Worm (Caenorhabditis elegans) whole organism, L3 larva: ENCODE measurements around the gene C25E10.13.

Experiments used
- aly-2 ChIP-seq: fragments of 150-350 bp; optimal IDR thresholded peaks from 2 replicates; lab custom pipeline; 2014; ENCODE audit warnings: missing biosample characterization, missing genetic modification characterization
- ama-1 ChIP-seq: fragments of 150-350 bp; optimal IDR thresholded peaks from 2 replicates; lab custom pipeline; 2018
- ceh-16 ChIP-seq: sonication (generic microtip); optimal IDR thresholded peaks from 2 replicates; lab custom pipeline; 2017; ENCODE audit warnings: missing biosample characterization, missing genetic modification characterization
- ceh-28 ChIP-seq: fragments of 150-350 bp; optimal IDR thresholded peaks from 2 replicates; lab custom pipeline; 2014; ENCODE audit warnings: missing biosample characterization, missing genetic modification reagents, missing genetic modification characterization
- egl-27 ChIP-seq: sonication (generic microtip); optimal IDR thresholded peaks from 4 replicates; lab custom pipeline; 2017; ENCODE audit warnings: missing biosample characterization, missing genetic modification reagents, missing genetic modification characterization
- egl-5 ChIP-seq: fragments of 150-350 bp; optimal IDR thresholded peaks from 2 replicates; lab custom pipeline; 2017; ENCODE audit warnings: missing biosample characterization, missing genetic modification reagents, missing genetic modification characterization, inconsistent platforms
- elt-1 ChIP-seq: fragments of 150-350 bp; optimal IDR thresholded peaks from 2 replicates; lab custom pipeline; 2014; ENCODE audit warnings: missing biosample characterization, missing genetic modification characterization
- elt-2 ChIP-seq: sonication (generic microtip); optimal IDR thresholded peaks from 2 replicates; lab custom pipeline; 2016; ENCODE audit warnings: missing genetic modification reagents, mild to moderate bottlenecking, missing genetic modification characterization, missing compliant biosample characterization
- elt-3 ChIP-seq, 3 experiments: fragments of 150-350 bp in 1 of 3; sonication (generic microtip) in 2 of 3; optimal IDR thresholded peaks; 2 replicates in 2 of 3; 4 replicates in 1 of 3; lab custom pipeline; 2014 to 2017; ENCODE audit warnings: missing biosample characterization in 3 of 3, missing genetic modification characterization in 3 of 3
- fkh-10 ChIP-seq: sonication (generic microtip); optimal IDR thresholded peaks from 2 replicates; lab custom pipeline; 2017; ENCODE audit warnings: missing biosample characterization, missing genetic modification reagents, missing genetic modification characterization
- fkh-2 ChIP-seq: fragments of 150-350 bp; optimal IDR thresholded peaks from 2 replicates; lab custom pipeline; 2014; ENCODE audit warnings: missing biosample characterization, missing genetic modification reagents, missing genetic modification characterization
- fos-1 ChIP-seq: fragments of 150-350 bp; optimal IDR thresholded peaks from 2 replicates; lab custom pipeline; 2014; ENCODE audit warnings: missing biosample characterization, missing genetic modification characterization
- hmg-11 ChIP-seq: sonication (generic microtip); optimal IDR thresholded peaks from 2 replicates; lab custom pipeline; 2016; ENCODE audit warnings: missing genetic modification characterization, missing compliant biosample characterization
- lin-15B ChIP-seq: fragments of 150-350 bp; optimal IDR thresholded peaks from 2 replicates; lab custom pipeline; 2014; ENCODE audit warnings: missing biosample characterization, missing genetic modification characterization
- lin-39 ChIP-seq: fragments of 150-350 bp; optimal IDR thresholded peaks from 2 replicates; lab custom pipeline; 2018; ENCODE audit warnings: missing biosample characterization, missing genetic modification reagents, missing genetic modification characterization
- lsy-12 ChIP-seq: sonication (generic microtip); optimal IDR thresholded peaks from 2 replicates; lab custom pipeline; 2016; ENCODE audit warnings: mild to moderate bottlenecking, missing genetic modification characterization, missing compliant biosample characterization
- mdl-1 ChIP-seq: fragments of 150-350 bp; optimal IDR thresholded peaks from 2 replicates; lab custom pipeline; 2014; ENCODE audit warnings: missing biosample characterization, missing genetic modification characterization
- mml-1 ChIP-seq: fragments of 150-350 bp; sonication (generic microtip); optimal IDR thresholded peaks from 3 replicates; lab custom pipeline; 2014; ENCODE audit warnings: missing biosample characterization, missing genetic modification characterization
- nhr-237 ChIP-seq: fragments of 150-350 bp; optimal IDR thresholded peaks from 2 replicates; lab custom pipeline; 2014; ENCODE audit warnings: missing biosample characterization, missing genetic modification characterization
- nhr-25 ChIP-seq: sonication (generic microtip); optimal IDR thresholded peaks from 2 replicates; lab custom pipeline; 2017; ENCODE audit warnings: missing biosample characterization, missing genetic modification characterization
- nhr-28 ChIP-seq: fragments of 150-350 bp; optimal IDR thresholded peaks from 2 replicates; lab custom pipeline; 2014; ENCODE audit warnings: missing biosample characterization, missing genetic modification characterization
- nhr-43 ChIP-seq: sonication (generic microtip); optimal IDR thresholded peaks from 2 replicates; lab custom pipeline; 2016; ENCODE audit warnings: mild to moderate bottlenecking, missing genetic modification characterization, missing compliant biosample characterization; ENCODE audit not compliant: poor library complexity, severe bottlenecking
- nhr-67 ChIP-seq: fragments of 150-350 bp; optimal IDR thresholded peaks from 2 replicates; lab custom pipeline; 2014; ENCODE audit warnings: missing biosample characterization, missing genetic modification characterization
- nhr-76 ChIP-seq: fragments of 150-350 bp; sonication (generic microtip); optimal IDR thresholded peaks from 5 replicates; lab custom pipeline; 2014; ENCODE audit warnings: missing biosample characterization, missing genetic modification characterization
- pha-4 ChIP-seq: fragments of 150-350 bp; optimal IDR thresholded peaks from 2 replicates; lab custom pipeline; 2014; ENCODE audit warnings: missing biosample characterization, missing genetic modification reagents, missing genetic modification characterization
- pqm-1 ChIP-seq: fragments of 150-350 bp; optimal IDR thresholded peaks from 2 replicates; lab custom pipeline; 2017; ENCODE audit warnings: missing biosample characterization, missing genetic modification characterization, inconsistent platforms
- skn-1 ChIP-seq: fragments of 150-350 bp; optimal IDR thresholded peaks from 2 replicates; lab custom pipeline; 2014; ENCODE audit warnings: missing biosample characterization, missing genetic modification characterization
- snpc-4 ChIP-seq: fragments of 150-350 bp; optimal IDR thresholded peaks from 2 replicates; lab custom pipeline; 2014; ENCODE audit warnings: missing biosample characterization, missing genetic modification characterization
- tbx-2 ChIP-seq: sonication (generic microtip); optimal IDR thresholded peaks from 2 replicates; lab custom pipeline; 2016; ENCODE audit warnings: mild to moderate bottlenecking, missing genetic modification characterization, missing compliant biosample characterization
- unc-39 ChIP-seq: sonication (generic microtip); optimal IDR thresholded peaks from 4 replicates; lab custom pipeline; 2017; ENCODE audit warnings: missing biosample characterization, missing genetic modification characterization
- unc-62 ChIP-seq: fragments of 150-350 bp; sonication (generic microtip); optimal IDR thresholded peaks from 4 replicates; lab custom pipeline; 2014; ENCODE audit warnings: missing biosample characterization, missing genetic modification reagents, missing genetic modification characterization
- zag-1 ChIP-seq: fragments of 150-350 bp; optimal IDR thresholded peaks from 2 replicates; lab custom pipeline; 2014; ENCODE audit warnings: missing biosample characterization, missing genetic modification characterization
- ztf-11 ChIP-seq: fragments of 150-350 bp; optimal IDR thresholded peaks from 2 replicates; lab custom pipeline; 2014; ENCODE audit warnings: missing biosample characterization, missing genetic modification characterization
- ztf-4 ChIP-seq: fragments of 150-350 bp; optimal IDR thresholded peaks from 2 replicates; lab custom pipeline; 2014; ENCODE audit warnings: missing biosample characterization, missing genetic modification characterization

The C25E10.13 gene

DNA sequence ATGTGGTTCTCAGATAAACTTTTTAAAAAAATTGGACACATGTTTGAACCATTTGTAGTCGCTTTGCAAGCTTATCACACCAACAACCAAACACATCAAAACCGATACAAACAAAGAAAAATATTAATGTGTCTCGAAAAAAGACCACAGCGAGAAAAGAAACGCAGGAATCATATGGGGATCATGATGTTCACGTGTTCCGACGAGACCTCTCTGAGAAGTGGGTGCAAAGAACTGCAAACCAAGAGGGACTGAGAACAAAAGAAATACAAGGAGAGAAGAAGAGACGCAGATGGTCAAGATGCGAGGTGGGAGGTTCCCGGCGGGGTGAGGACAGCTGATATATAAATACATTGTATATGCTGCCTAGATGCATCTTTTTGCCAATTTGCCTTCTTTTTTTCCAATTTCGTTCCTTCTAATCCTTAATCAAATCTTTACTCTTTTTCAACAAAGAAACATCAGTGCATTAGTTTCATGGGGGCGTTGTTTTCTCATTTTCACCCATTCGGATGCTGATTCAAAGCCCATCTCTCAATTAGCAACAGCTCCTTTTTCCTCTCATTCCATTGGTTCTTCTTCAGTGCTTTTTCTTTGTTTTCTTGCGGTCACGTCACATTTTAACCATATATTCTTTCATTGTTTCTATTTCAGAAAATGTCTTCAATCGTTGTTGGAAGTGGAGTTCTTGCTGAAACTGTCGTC lies 36.2 kb downstream of the C25E10.13 start, which contains the start of gene F21C10.10 (continued):
- TF ChIP-seq nhr-28 (tag; lab: Kevin White, UChicago): no peak
- TF ChIP-seq mml-1 (tag; lab: Kevin White, UChicago): peak; percentile 82
- peak in 2 of 3 experiments; percentile 43 to 81 for TF ChIP-seq elt-3 (tag; optimal IDR thresholded peaks at IDR 0.05; lab: Kevin White, UChicago)
- no peak for TF ChIP-seq ceh-16 (tag; lab: Kevin White, UChicago)
- peak; percentile 41 for TF ChIP-seq lsy-12 (tag; lab: Kevin White, UChicago)
- TF ChIP-seq egl-5 (tag; lab: Kevin White, UChicago): peak; percentile 84
- TF ChIP-seq unc-62 (GFP tag; lab: Kevin White, UChicago): peak; percentile 47
- TF ChIP-seq skn-1 (tag; lab: Kevin White, UChicago): peak; percentile 6
- TF ChIP-seq aly-2 (tag; lab: Kevin White, UChicago): no peak
- peak; percentile 93 for TF ChIP-seq elt-2 (tag; lab: Kevin White, UChicago)

DNA sequence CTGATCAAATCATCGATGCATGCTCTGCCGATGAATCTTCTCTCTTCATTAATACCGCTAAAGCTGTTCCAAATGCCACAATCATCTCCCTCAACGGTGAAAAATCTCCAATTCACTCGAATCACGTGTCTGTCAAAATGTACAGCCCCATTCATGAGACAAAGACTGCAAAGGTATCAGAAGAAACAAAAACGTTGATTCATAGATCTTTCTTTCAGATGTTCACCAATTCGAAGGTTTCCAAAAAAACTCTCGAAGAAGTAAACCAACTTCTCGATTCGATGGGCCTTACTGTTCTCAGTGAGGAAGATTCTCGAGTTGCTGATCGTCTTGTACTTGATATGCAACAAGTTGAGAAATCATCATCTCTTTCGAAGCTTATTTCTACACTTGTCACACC lies 37.2 kb downstream of the C25E10.13 start:
- TF ChIP-seq ama-1 (lab: Kevin White, UChicago) (peak; percentile 55), nhr-237 (no peak), lin-39 (peak; percentile 20), elt-2 (tag; lab: Kevin White, UChicago) (no peak), aly-2 (tag; lab: Kevin White, UChicago) (no peak), zag-1 (no peak), hmg-11 (tag; lab: Kevin White, UChicago) (no peak), fos-1 (tag; lab: Kevin White, UChicago) (no peak), elt-1 (tag; lab: Kevin White, UChicago) (no peak), lin-15B (no peak), fkh-10 (GFP tag; lab: Kevin White, UChicago) (no peak), fkh-2 (tag; lab: Kevin White, UChicago) (no peak)

DNA sequence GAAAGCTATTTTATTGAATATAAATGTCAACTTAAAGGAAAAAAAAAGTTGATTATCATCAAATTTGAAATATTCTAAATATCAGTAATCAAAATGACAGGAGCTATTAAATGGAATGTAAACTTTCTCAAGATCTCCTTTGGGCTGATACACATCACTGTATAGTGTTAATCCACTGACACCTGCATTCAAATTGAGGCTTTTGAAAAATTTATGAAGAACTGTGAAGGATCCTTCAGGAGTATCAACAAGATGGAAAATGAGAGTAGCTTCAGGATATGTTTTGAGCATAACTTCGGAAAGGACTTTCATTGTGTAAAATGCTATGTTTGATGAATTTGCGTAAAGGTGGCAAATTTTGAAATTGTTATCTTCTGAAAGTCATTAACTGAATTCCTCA lies 37.7 kb downstream of the C25E10.13 start:
- TF ChIP-seq ztf-4 (tag; lab: Kevin White, UChicago) (no peak), aly-2 (tag; lab: Kevin White, UChicago) (no peak), elt-2 (tag; lab: Kevin White, UChicago) (no peak), lsy-12 (tag; lab: Kevin White, UChicago) (no peak), egl-5 (tag; lab: Kevin White, UChicago) (no peak), hmg-11 (tag; lab: Kevin White, UChicago) (no peak)

DNA sequence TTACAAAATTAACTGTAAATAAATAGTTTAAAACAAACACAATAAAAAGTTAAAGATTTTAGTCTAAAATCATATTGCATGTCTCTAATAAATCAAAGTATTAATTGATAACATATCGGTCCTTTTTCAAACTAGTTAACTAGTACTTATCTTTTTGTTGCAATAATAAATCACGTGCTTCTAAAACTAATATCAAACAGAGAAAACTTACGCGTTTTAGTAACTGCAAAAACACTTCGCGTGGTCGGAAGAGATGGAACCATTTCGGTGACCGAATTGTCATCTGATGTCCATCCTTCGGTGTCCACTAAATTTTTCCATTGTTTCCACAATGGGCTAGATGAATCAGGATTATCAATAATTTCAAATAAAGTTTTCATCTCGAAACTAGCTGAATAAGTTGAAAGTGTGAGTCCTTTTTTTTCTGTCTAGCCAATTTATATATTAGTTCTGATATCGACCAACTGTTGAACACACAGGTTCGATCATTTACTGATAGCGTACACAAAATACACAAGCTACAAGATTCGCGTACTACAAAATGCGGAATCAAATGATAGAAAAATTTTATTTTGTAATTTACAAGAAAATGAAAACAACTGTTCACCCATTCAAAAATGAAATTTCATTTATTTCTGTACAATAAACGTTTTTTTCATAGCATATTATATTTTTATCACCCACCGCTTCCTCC lies 38.9 kb downstream of the C25E10.13 start, which contains the start of gene F21C10.9:
Gene F21C10.9, minus strand, starts transcription at position 417 of the 694 bp plus-strand sequence.
- no peak for TF ChIP-seq egl-5 (tag; lab: Kevin White, UChicago)
- peak; percentile 25 for TF ChIP-seq elt-2 (tag; lab: Kevin White, UChicago)
- TF ChIP-seq pha-4: peak; percentile 12

DNA sequence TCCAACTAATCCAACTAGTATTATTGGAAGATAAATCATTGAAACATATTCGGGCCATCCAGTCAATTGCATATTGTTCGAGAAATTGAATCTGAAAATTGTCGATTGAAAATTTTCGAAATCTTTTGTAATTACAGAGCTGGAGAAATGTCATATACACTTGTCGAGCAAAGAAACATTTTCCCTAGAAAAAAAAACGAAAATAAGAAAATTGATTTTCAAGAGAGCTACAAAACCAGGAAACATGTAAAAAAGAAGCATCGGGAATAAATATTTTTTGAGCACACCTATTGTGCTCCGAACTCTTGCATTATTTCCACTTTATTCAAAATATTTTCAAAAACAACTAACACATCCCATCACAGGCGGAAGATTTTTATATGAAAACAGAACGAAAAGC lies 41.5 kb downstream of the C25E10.13 start, which contains the start of gene frpr-6:
Gene frpr-6, minus strand, starts transcription at position 101 of the 400 bp plus-strand sequence.
- TF ChIP-seq fkh-2 (tag; lab: Kevin White, UChicago) (no peak), elt-3 (tag; optimal IDR thresholded peaks at IDR 0.05; lab: Kevin White, UChicago) (no peak), lin-39 (no peak), hmg-11 (tag; lab: Kevin White, UChicago) (no peak), egl-5 (tag; lab: Kevin White, UChicago) (no peak), nhr-76 (tag; lab: Kevin White, UChicago) (no peak), nhr-43 (no peak)

DNA sequence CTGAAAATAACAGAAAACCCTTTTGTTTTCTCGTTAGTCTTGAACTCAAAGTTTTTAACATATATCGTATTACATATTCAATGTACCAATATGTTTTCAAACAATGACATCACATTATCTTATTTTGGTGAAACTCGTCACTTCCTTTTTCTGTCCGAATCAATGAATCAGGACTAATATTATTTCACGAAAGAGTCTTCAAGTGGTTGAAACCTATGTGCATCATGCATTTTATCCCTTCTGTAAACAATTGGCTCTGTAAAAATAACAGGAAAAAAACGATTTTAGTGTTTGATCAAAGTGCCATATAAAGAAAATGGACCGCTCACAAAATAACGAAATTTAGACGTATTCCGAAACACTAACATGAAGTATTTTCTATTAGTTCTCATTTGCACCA lies 48.7 kb downstream of the C25E10.13 start, which contains the start of gene F21C10.18:
Gene F21C10.18, plus strand, starts transcription at position 301 of the 400 bp plus-strand sequence.
- no peak for TF ChIP-seq egl-27 (tag; lab: Kevin White, UChicago)
- TF ChIP-seq ztf-11 (tag; lab: Kevin White, UChicago): no peak
- no peak for TF ChIP-seq nhr-43
- TF ChIP-seq nhr-237: no peak
- no peak for TF ChIP-seq nhr-28 (tag; lab: Kevin White, UChicago)
- no peak for TF ChIP-seq mdl-1 (tag; lab: Kevin White, UChicago)
- no peak for TF ChIP-seq ceh-28
- no peak for TF ChIP-seq aly-2 (tag; lab: Kevin White, UChicago)
- TF ChIP-seq snpc-4 (tag; lab: Kevin White, UChicago): no peak
- no peak for TF ChIP-seq nhr-25 (tag; lab: Kevin White, UChicago)
- no peak for TF ChIP-seq unc-39 (tag; lab: Kevin White, UChicago)
- no peak for TF ChIP-seq nhr-67 (tag; lab: Kevin White, UChicago)
- no peak for TF ChIP-seq pqm-1 (tag; lab: Kevin White, UChicago)
- no peak for TF ChIP-seq tbx-2 (tag; lab: Kevin White, UChicago)
